Fruit fly (Drosophila melanogaster): ENCODE results near the gene Ucp4A.
A peak's percentile ranks its signal among the peaks of the same experiment; 100 is the strongest.

Ucp4A gene

dm6 chrX:17844623-17845022 lies at the start of gene Ucp4A, which contains the start of gene CG8142:
Ucp4A (plus strand) TSS chrX:17844949.
CG8142 (minus strand) TSS chrX:17844704.
- TF ChIP-seq CTCF (optimal IDR thresholded peaks at IDR 0.05) = no peak
- TF ChIP-seq CG8478 (optimal IDR thresholded peaks at IDR 0.05) = no peak

dm6 chrX:17799070-17799802 lies 45.5 kb upstream of the Ucp4A start:
- TF ChIP-seq CG8478 (optimal IDR thresholded peaks at IDR 0.05) = no peak
- TF ChIP-seq CTCF (optimal IDR thresholded peaks at IDR 0.05) = no peak

- TF ChIP-seq CG8478 (optimal IDR thresholded peaks at IDR 0.05) (no peak), CTCF (optimal IDR thresholded peaks at IDR 0.05) (no peak)
These were observed 45.0 kb upstream of the Ucp4A start for dm6 chrX:17799803-17800151.

- TF ChIP-seq CG8478 (optimal IDR thresholded peaks at IDR 0.05) (no peak), CTCF (optimal IDR thresholded peaks at IDR 0.05) (no peak)
These were observed 42.2 kb upstream of the Ucp4A start for dm6 chrX:17802353-17803121.

dm6 chrX:17804048-17804447 lies 40.7 kb upstream of the Ucp4A start:
- TF ChIP-seq CG8478 (optimal IDR thresholded peaks at IDR 0.05) (no peak), CTCF (optimal IDR thresholded peaks at IDR 0.05) (no peak)

dm6 chrX:17806335-17806734 lies 38.4 kb upstream of the Ucp4A start:
- TF ChIP-seq CG8478 (optimal IDR thresholded peaks at IDR 0.05) = no peak

dm6 chrX:17806973-17807372 lies 37.8 kb upstream of the Ucp4A start:
- TF ChIP-seq CTCF (optimal IDR thresholded peaks at IDR 0.05) (no peak), CG8478 (optimal IDR thresholded peaks at IDR 0.05) (no peak)

- TF ChIP-seq CTCF (optimal IDR thresholded peaks at IDR 0.05) = no peak
- TF ChIP-seq CG8478 (optimal IDR thresholded peaks at IDR 0.05) = no peak
These were observed 32.6 kb upstream of the Ucp4A start for dm6 chrX:17812193-17812592.

- TF ChIP-seq CG8478 (optimal IDR thresholded peaks at IDR 0.05) (no peak), CTCF (optimal IDR thresholded peaks at IDR 0.05) (no peak)
These were observed 30.0 kb upstream of the Ucp4A start for dm6 chrX:17814783-17815182.

- TF ChIP-seq CTCF (optimal IDR thresholded peaks at IDR 0.05) = no peak
These were observed 28.3 kb upstream of the Ucp4A start for dm6 chrX:17816437-17816836.

dm6 chrX:17819635-17820139 lies 25.1 kb upstream of the Ucp4A start, which contains the start of gene CG12986:
CG12986 (minus strand) TSS chrX:17819685.
- TF ChIP-seq CG8478 (optimal IDR thresholded peaks at IDR 0.05) = no peak
- no peak for TF ChIP-seq CTCF (optimal IDR thresholded peaks at IDR 0.05)

- TF ChIP-seq CG8478 (optimal IDR thresholded peaks at IDR 0.05) (no peak), CTCF (optimal IDR thresholded peaks at IDR 0.05) (peak; percentile 95)
These were observed 24.5 kb upstream of the Ucp4A start for dm6 chrX:17820252-17820651.

- TF ChIP-seq CG8478 (optimal IDR thresholded peaks at IDR 0.05) (no peak), CTCF (optimal IDR thresholded peaks at IDR 0.05) (no peak)
These were observed 23.3 kb upstream of the Ucp4A start for dm6 chrX:17821466-17821865.

- peak; percentile 28 to 59 for TF ChIP-seq CTCF (optimal IDR thresholded peaks at IDR 0.05)
- TF ChIP-seq CG8478 (optimal IDR thresholded peaks at IDR 0.05) = no peak
These were observed 17.7 kb upstream of the Ucp4A start, which contains the start of gene Socs16D for dm6 chrX:17826807-17827703. Socs16D (minus strand) TSS chrX:17827564.

Data from S2 (cell line).